Worm (Caenorhabditis elegans) whole organism, L4 larva: Measurements from ENCODE around the gene F58D12.1.

Experiments used
- R02D3.7 ChIP-seq: fragments of 150-350 bp; sonication (generic microtip); optimal IDR thresholded peaks from 3 replicates; lab custom pipeline; 2014; ENCODE audit warnings: missing biosample characterization, missing genetic modification characterization
- Y75B8A.6 ChIP-seq: fragments of 200-800 bp; sonication (Bioruptor generic); IDR thresholded peaks from 2 replicates; pipeline ENCODE4 v1.3.6; 2022; ENCODE audit warnings: missing genetic modification reagents, missing genetic modification characterization, missing compliant biosample characterization
- dve-1 ChIP-seq: sonication (generic microtip); optimal IDR thresholded peaks from 2 replicates; lab custom pipeline; 2017; ENCODE audit warnings: antibody characterized with exemption, mild to moderate bottlenecking, missing genetic modification characterization, missing compliant biosample characterization; ENCODE audit not compliant: insufficient read depth
- fkh-10 ChIP-seq: fragments of 150-350 bp; optimal IDR thresholded peaks from 2 replicates; lab custom pipeline; 2014; ENCODE audit warnings: missing biosample characterization, missing genetic modification reagents, missing genetic modification characterization
- hlh-11 ChIP-seq: fragments of 200-800 bp; sonication (Bioruptor generic); optimal IDR thresholded peaks from 2 replicates; lab custom pipeline; 2018; ENCODE audit warnings: mild to moderate bottlenecking, missing genetic modification characterization, missing compliant biosample characterization
- nhr-10 ChIP-seq: fragments of 150-350 bp; optimal IDR thresholded peaks from 2 replicates; lab custom pipeline; 2014; ENCODE audit warnings: missing biosample characterization, missing genetic modification characterization
- nhr-76 ChIP-seq: fragments of 150-350 bp; optimal IDR thresholded peaks from 2 replicates; lab custom pipeline; 2014; ENCODE audit warnings: missing biosample characterization, missing genetic modification characterization
- pha-4 ChIP-seq, 2 experiments: fragments of 150-350 bp in 1 of 2; fragments of 200-800 bp in 1 of 2; sonication (Bioruptor generic) in 1 of 2; IDR thresholded peaks in 1 of 2; optimal IDR thresholded peaks in 1 of 2; 2 replicates each; pipeline versions ENCODE4 v1.3.6 to Lab custom; 2014 to 2022; ENCODE audit warnings: missing genetic modification characterization in 2 of 2, missing genetic modification reagents in 2 of 2, missing biosample characterization in 1 of 2, missing compliant biosample characterization in 1 of 2
- snpc-1.2 ChIP-seq: fragments of 200-800 bp; sonication (Bioruptor generic); IDR thresholded peaks from 2 replicates; pipeline ENCODE4 v1.3.6; 2022; ENCODE audit warnings: missing genetic modification reagents, missing genetic modification characterization, missing compliant biosample characterization
- snpc-4 ChIP-seq: fragments of 150-350 bp; optimal IDR thresholded peaks from 2 replicates; lab custom pipeline; 2014; ENCODE audit warnings: missing biosample characterization, missing genetic modification characterization
- unc-62 ChIP-seq, 3 experiments: fragments of 150-350 bp in 1 of 3; sonication (generic microtip); optimal IDR thresholded peaks in 2 of 3; peaks in 1 of 3; 1 replicate in 1 of 3; 2 replicates in 2 of 3; lab custom pipeline; 2014 to 2017; ENCODE audit warnings: missing biosample characterization in 3 of 3, missing genetic modification characterization in 3 of 3, missing genetic modification reagents in 3 of 3, missing genotype in 1 of 3
- ztf-11 ChIP-seq: fragments of 150-350 bp; optimal IDR thresholded peaks from 2 replicates; lab custom pipeline; 2014; ENCODE audit warnings: missing biosample characterization, missing genetic modification characterization

ce11 chrV:14064422-14064821 is 15.0 kb downstream of the F58D12.1 start, which contains the start of gene D1086.21:
- TF ChIP-seq nhr-10 (tag; lab: Kevin White, UChicago), result no peak
- TF ChIP-seq snpc-4 (tag; lab: Kevin White, UChicago), result no peak
- TF ChIP-seq pha-4 (GFP tag; IDR thresholded peaks at IDR 0.05; lab: Robert Waterston, UW), result no peak
- no peak for TF ChIP-seq pha-4 (tag; optimal IDR thresholded peaks at IDR 0.05; lab: Kevin White, UChicago)
- TF ChIP-seq fkh-10 (GFP tag; lab: Kevin White, UChicago), result no peak
- no peak for TF ChIP-seq Y75B8A.6 (GFP tag; lab: Robert Waterston, UW)
- no peak for TF ChIP-seq snpc-1.2 (GFP tag; lab: Robert Waterston, UW)
- TF ChIP-seq ztf-11 (tag; lab: Kevin White, UChicago), result no peak
- TF ChIP-seq unc-62 (GFP tag; optimal IDR thresholded peaks at IDR 0.05 in 1 of 2; lab: Kevin White, UChicago), result no peak
- TF ChIP-seq unc-62 (tag; optimal IDR thresholded peaks at IDR 0.05; lab: Kevin White, UChicago), result no peak
- no peak for TF ChIP-seq R02D3.7 (tag; lab: Kevin White, UChicago)
- no peak for TF ChIP-seq nhr-76 (tag; lab: Kevin White, UChicago)
- no peak for TF ChIP-seq dve-1 (tag; lab: Kevin White, UChicago)
- TF ChIP-seq hlh-11 (tag; lab: Kevin White, UChicago), result no peak
